Worm (Caenorhabditis elegans) whole organism, L4/young adult: ENCODE results near the gene F56D6.20.
"Not testable (repeated sequence)": the region's sequence is repeated elsewhere in the genome, so short reads cannot be mapped to it uniquely, and the experiment has no call there.

Source experiments
- W03F9.2 ChIP-seq: fragments of 150-350 bp; optimal IDR thresholded peaks from 2 replicates; lab custom pipeline; 2014; ENCODE audit warnings: missing biosample characterization, missing genetic modification characterization
- dao-5 ChIP-seq: sonication (generic microtip); optimal IDR thresholded peaks from 2 replicates; lab custom pipeline; 2016; ENCODE audit warnings: missing genotype, missing genetic modification characterization, moderate library complexity, missing compliant biosample characterization
- him-1 ChIP-seq: sonication (generic microtip); optimal IDR thresholded peaks from 2 replicates; lab custom pipeline; 2016; ENCODE audit warnings: missing genotype, missing genetic modification reagents, missing genetic modification characterization, missing compliant biosample characterization

F56D6.20 gene

DNA sequence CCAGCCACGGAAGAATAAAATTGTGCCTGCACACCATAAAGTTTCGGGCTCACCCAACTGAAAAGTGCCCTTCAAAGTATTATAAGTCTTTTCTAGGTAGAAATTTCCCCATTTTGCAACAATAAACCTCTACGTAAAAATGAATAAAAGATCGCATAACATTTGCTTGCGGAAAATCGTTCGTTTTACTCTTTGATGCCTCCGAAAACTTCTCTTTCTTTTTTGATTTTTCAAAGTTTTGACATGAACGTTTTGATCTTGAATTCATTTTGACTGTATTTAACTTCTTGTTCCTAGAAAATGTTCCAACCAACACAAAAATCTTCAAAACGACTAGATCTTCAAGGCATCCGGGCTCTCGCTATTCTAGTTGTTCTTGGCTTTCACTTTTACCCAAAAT, 23.7 kb upstream of the F56D6.20 start, which contains the start of gene oac-21:
oac-21 (plus strand) TSS at position 301 of the 400 bp plus-strand sequence.
- TF ChIP-seq him-1 (tag; lab: Kevin White, UChicago): no peak
- no peak for TF ChIP-seq dao-5 (tag; lab: Kevin White, UChicago)
- no peak for TF ChIP-seq W03F9.2

DNA sequence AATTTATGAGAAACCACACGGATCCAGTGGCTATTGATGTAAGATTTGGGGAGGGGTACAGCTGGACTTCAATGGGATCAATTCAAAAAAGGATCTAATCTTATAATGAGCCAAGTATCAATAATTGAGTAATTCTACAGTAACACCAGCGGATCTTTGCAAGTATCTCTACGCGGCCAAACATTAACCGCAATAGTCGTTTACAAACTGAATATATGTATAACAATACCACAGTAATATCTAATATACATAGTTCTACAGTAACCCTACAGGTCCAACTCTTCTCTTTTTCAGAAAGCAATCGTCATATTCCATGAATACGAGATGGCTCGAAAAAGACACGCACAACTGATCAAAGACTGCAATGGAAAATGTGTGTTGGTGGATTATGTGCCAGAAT, 20.7 kb upstream of the F56D6.20 start, which contains the start of gene F56D6.9:
F56D6.9 (plus strand) TSS at position 301 of the 400 bp plus-strand sequence.
- TF ChIP-seq him-1 (tag; lab: Kevin White, UChicago) (no peak), dao-5 (tag; lab: Kevin White, UChicago) (no peak), W03F9.2 (no peak)

DNA sequence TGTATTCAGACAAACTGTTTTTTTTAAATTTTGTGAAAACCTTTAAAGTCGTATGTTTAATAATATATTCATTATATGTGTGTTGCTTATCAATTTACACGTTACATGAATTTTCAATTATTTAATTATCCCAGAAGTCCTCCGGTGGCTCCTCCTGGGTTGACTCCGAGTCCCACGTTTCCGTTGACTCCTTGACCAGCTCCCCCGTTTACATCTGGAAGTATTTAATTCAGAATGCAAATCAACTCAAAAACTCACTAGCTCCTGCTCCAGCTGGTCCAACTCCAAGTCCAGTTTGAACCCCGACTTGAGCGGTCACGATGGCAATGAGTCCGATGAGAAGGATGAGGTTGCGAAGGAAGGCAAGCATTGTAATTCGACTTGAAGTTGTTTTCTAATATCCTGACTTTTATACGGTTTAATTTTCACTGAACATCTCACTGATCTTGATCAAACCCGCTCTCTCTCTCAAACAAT, 18.7 kb upstream of the F56D6.20 start, which contains the start of gene F56D6.8:
F56D6.8 (minus strand) TSS at position 427 of the 477 bp plus-strand sequence.
- TF ChIP-seq W03F9.2 (no peak), dao-5 (tag; lab: Kevin White, UChicago) (no peak), him-1 (tag; lab: Kevin White, UChicago) (no peak)

DNA sequence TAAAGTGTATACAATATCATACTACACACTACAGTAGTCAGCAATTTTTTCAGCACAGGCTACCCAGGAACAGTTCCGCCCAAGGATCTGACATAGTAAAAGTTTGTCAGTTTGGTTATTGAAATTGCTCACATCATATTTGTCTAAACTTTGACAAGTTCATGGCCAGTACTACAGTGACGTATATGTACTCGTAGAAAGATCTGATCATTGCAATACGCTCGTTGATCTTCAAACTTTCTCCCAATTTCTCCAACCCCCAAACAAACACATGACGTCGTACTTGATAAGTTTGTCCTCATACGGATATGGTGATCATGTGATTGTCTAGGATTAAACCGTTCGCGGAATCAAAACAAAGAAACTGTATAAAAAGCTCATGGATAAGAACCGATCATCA, 17.9 kb upstream of the F56D6.20 start, which contains the start of gene dct-8:
dct-8 (plus strand) TSS at position 301 of the 400 bp plus-strand sequence.
- TF ChIP-seq dao-5 (tag; lab: Kevin White, UChicago) (no peak), him-1 (tag; lab: Kevin White, UChicago) (no peak)

DNA sequence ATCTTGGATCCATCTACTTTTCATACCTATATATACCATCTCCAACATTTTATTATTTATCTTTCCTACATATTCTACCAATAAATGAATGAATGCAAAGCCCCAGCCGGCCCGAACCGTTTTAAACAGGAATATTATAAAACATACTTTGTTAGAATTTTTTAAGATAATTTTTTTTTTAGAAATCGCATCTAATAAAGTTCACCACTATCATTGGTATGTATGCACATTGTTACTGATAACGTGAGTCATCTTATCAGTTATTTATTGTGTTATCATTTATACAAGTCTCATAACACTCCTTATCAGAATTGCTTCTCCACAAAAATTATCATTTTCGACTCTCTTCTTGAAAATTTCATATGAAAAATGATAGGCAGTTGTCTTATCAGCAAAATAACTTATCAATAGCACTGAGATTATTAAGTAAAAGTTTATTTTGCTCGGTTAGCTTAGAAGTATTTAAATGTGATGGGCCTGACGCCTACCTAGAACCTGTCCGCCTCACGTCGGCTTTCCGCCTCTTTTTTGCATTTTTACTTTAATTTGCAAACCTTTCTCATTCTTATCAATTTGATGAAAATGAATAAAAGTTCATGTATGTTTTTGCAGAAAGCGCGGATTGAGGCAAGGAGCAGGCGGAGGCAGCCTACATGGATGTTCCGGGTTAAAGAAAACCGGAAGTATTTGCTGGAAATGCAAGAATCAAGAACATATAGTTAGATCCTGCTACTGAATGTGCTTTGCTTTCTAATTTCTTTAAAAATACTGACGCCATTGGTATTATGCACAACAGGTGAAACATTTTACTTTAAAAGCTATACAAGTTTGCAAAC, 12.8 kb upstream of the F56D6.20 start, which contains the start of gene srz-62:
srz-62 (plus strand) TSS at position 786 of the 836 bp plus-strand sequence.
- no peak for TF ChIP-seq dao-5 (tag; lab: Kevin White, UChicago)
- TF ChIP-seq him-1 (tag; lab: Kevin White, UChicago): no peak
- TF ChIP-seq W03F9.2: no peak

DNA sequence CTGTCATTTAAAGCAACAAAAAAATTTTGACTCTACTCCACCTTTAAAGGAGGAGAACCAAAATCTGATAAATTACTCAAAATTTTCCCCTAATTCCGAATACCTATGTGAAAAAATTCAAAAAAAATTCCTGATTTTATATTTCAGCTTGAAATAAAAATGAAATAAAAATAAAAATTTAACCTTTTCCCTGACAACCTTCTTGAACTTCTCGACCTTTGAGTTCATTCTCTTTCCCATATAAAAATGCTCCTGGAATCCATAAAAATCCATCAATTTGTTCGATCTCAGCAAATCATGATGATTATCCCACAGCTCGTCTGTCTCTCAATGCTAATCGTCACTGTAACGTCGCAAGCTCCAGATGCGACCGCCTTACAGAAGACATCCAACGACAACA, 9.7 kb upstream of the F56D6.20 start, which contains the start of gene F56D6.6:
F56D6.6 (plus strand) TSS at position 301 of the 400 bp plus-strand sequence.
- TF ChIP-seq him-1 (tag; lab: Kevin White, UChicago): no peak
- no peak for TF ChIP-seq dao-5 (tag; lab: Kevin White, UChicago)
- no peak for TF ChIP-seq W03F9.2

DNA sequence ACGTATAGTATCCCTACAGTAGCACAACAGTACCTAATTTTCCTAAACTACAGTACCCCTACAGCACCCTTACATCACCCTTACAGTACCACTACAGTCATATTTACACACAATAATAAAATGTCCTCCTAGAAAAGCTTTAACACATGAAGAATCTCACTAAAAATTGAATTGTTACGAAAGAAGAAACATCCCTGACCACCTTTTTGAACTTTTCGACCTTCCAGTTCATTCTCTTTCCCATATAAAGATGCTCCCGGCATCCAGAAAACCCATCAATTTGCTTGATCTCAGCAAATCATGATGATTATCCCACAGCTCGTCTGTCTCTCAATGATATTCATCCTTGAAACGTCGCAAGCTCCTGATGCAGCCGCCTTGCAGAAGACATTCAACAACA, 8.1 kb upstream of the F56D6.20 start, which contains the start of gene F56D6.21:
F56D6.21 (plus strand) TSS at position 301 of the 400 bp plus-strand sequence.
- TF ChIP-seq him-1 (tag; lab: Kevin White, UChicago) (no peak), dao-5 (tag; lab: Kevin White, UChicago) (no peak), W03F9.2 (no peak)

DNA sequence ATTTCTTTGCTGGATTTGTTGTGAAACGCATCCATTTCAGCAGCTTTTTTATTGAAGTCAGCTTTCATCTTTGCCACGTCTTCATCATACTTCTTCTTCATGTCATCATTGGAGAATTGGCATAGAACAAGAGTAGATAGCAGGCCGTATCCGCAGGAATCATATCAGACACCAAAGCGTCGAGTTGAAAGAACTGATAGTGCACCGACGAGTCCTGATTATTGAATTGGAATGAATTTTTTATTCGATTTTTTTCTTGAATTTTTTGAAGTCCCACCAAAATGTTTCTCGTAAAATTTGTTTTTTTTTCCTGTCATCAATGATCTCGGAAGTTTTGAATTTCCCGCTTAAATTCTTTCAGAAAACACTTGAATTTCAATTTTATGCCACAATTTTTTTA, 6.3 kb upstream of the F56D6.20 start, which contains the start of gene F56D6.11:
F56D6.11 (minus strand) TSS at position 101 of the 400 bp plus-strand sequence.
- TF ChIP-seq W03F9.2: no peak
- no peak for TF ChIP-seq dao-5 (tag; lab: Kevin White, UChicago)
- no peak for TF ChIP-seq him-1 (tag; lab: Kevin White, UChicago)

DNA sequence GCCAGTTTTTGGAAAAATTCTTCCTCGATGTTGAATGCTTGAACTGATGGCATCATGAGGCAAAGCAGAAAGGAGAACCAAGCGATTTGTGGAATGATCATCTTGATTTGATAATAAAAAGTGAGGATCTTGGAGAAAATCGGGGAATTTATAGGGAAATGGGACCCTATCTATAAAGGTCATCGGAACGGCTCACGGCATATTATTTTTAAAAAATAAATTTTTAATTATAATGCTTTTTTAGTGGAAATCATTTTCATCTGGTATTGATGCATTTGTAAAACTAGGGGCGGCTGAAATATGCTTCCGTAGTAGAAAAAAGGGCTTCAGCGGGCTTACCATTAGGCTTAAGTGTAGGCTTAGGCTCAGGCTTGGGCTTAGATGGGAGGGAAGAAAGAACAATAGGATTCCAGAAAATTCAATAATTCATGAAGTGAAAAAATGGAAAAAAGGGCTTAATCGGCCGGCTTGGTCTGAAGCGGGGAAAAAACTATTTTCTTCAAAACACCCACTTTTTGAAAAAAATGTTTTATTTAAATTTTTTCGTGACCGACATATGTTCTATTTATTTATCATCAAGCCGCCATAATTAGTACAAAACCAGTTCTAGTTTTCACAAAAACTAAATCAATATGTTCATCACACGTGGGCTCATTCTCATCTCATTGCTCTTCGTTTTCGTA, 5.1 kb upstream of the F56D6.20 start, which contains the start of the genes F56D6.22 and F56D6.12:
F56D6.22 (minus strand) TSS at position 101 of the 683 bp plus-strand sequence.
F56D6.12 (plus strand) TSS at position 633 of the 683 bp plus-strand sequence.
- TF ChIP-seq W03F9.2 (no peak), him-1 (tag; lab: Kevin White, UChicago) (no peak), dao-5 (tag; lab: Kevin White, UChicago) (no peak)

DNA sequence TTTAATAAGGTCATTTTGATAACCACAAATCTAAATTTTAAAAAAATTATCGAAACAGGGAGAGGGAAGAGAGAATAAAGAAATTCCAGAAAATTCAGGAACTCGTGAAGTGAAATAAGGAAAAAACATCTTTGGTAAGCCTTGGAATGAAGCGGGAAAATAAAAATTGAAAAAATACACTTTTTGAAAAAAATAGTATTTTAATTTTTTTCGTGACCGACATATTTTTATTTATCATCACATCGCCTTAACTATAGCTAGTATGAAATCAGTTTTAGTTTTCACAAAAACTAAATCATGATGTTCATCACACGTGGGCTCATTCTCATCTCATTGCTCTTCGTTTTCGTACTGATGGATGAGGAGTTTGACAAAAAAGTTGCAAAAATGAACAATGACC, 3.6 kb upstream of the F56D6.20 start, which contains the start of gene F56D6.13:
F56D6.13 (plus strand) TSS at position 301 of the 400 bp plus-strand sequence.
- TF ChIP-seq W03F9.2: no peak
- no peak for TF ChIP-seq him-1 (tag; lab: Kevin White, UChicago)
- no peak for TF ChIP-seq dao-5 (tag; lab: Kevin White, UChicago)

DNA sequence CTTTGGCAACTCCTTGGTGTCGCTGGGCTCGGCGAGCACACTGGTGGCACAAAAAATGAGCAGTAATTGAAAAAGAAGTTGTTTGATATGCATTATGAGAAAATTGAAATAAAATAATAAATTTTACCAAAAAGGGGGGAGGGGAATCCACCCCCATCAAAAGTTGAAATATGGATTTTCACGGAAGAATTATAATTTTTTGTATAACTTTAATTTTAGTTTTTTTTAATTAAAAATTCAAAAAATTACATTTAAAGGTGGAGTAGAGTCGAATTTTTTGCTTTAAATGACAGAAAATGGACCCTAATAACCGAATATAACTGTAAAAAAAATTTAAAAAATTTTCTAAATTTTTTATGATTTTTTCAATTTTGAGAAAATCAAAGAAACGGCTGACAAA, 850 bp upstream of the F56D6.20 start, which contains the start of gene F56D6.18:
F56D6.18 (minus strand) TSS at position 101 of the 400 bp plus-strand sequence.
- TF ChIP-seq W03F9.2; dao-5 (tag; lab: Kevin White, UChicago); him-1 (tag; lab: Kevin White, UChicago): not testable (repeated sequence)

DNA sequence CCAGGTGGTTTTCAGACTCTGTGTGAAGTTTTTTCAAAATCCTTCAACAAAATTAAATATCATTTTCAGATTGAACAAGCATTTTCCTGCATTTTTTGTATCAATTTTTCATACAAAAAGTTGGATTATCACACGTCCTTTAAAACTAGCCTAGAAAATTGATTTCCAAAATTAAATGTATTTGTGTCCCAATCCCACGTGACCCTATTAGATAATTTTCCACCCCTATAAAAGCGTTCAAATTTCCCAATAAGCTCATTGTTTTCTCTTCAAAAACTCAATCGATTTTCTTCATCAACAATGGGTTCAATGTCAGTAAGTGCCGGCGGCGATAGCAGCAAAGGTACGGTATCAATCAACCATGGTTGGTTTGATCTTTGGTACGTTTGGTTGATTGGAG, 1.8 kb downstream of the F56D6.20 start, which contains the start of gene F56D6.19:
F56D6.19 (plus strand) TSS at position 301 of the 400 bp plus-strand sequence.
- TF ChIP-seq dao-5 (tag; lab: Kevin White, UChicago) (no peak), W03F9.2 (no peak), him-1 (tag; lab: Kevin White, UChicago) (no peak)

DNA sequence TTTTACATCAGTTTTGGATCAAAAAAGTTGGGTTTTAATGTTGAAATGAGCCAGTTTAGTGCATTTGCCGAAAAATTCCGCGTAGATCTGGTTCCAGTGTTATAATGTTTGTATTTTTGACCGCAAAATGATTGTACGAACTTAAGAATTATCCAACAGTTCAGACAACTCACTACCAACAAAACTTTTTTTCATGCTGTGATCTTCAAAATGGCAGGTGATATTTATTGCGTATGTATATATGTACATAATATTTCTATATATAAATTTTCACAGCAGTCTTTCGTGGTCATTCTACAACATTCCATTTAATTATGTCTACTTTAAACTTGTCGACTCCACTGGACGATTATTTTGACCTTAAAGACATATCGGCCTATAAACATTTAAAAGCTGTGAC, 2.6 kb downstream of the F56D6.20 start, which contains the start of gene srz-20:
srz-20 (plus strand) TSS at position 301 of the 400 bp plus-strand sequence.
- TF ChIP-seq him-1 (tag; lab: Kevin White, UChicago): no peak
- no peak for TF ChIP-seq dao-5 (tag; lab: Kevin White, UChicago)
- no peak for TF ChIP-seq W03F9.2
